Worm (Caenorhabditis elegans) whole organism, L1 larva: ENCODE measurements around the gene F29C4.4.

Source experiments
- C04F5.9 ChIP-seq: sonication (generic microtip); optimal IDR thresholded peaks from 2 replicates; lab custom pipeline; 2016; ENCODE audit warnings: missing genetic modification characterization, missing compliant biosample characterization
- F16B12.6 ChIP-seq: fragments of 150-350 bp; optimal IDR thresholded peaks from 2 replicates; lab custom pipeline; 2014; ENCODE audit warnings: missing biosample characterization, missing genetic modification characterization
- Y116A8C.19 ChIP-seq: sonication (generic microtip); optimal IDR thresholded peaks from 2 replicates; lab custom pipeline; 2016; ENCODE audit warnings: missing compliant biosample characterization, missing genetic modification characterization, borderline replicate concordance
- ama-1 ChIP-seq: fragments of 150-350 bp; optimal IDR thresholded peaks from 2 replicates; lab custom pipeline; 2014
- blmp-1 ChIP-seq: fragments of 150-350 bp; optimal IDR thresholded peaks from 2 replicates; lab custom pipeline; 2014; ENCODE audit warnings: missing biosample characterization, missing genetic modification characterization
- ceh-82 ChIP-seq, 3 experiments: fragments of 150-350 bp in 1 of 3; sonication (generic microtip) in 2 of 3; optimal IDR thresholded peaks; 2 replicates each; lab custom pipeline; 2014 to 2017; ENCODE audit warnings: missing biosample characterization in 3 of 3, missing genetic modification characterization in 3 of 3
- ceh-88 ChIP-seq: fragments of 200-800 bp; sonication (Bioruptor generic); IDR thresholded peaks from 2 replicates; pipeline ENCODE4 v1.3.6; 2022; ENCODE audit warnings: missing genetic modification characterization, missing compliant biosample characterization
- ceh-90 ChIP-seq: sonication (generic microtip); optimal IDR thresholded peaks from 2 replicates; lab custom pipeline; 2016; ENCODE audit warnings: missing genetic modification characterization, missing compliant biosample characterization
- ces-1 ChIP-seq: fragments of 150-350 bp; optimal IDR thresholded peaks from 2 replicates; lab custom pipeline; 2014; ENCODE audit warnings: missing biosample characterization, missing genetic modification reagents, missing genetic modification characterization
- dpl-1 ChIP-seq, 3 experiments: fragments of 150-350 bp in 2 of 3; sonication (generic microtip) in 1 of 3; optimal IDR thresholded peaks; 2 replicates each; lab custom pipeline; 2014 to 2017; ENCODE audit warnings: missing biosample characterization in 3 of 3, missing genetic modification characterization in 3 of 3, missing genetic modification reagents in 3 of 3
- efl-1 ChIP-seq, 4 experiments: fragments of 150-350 bp; optimal IDR thresholded peaks in 3 of 4; peaks in 1 of 4; 1 replicate in 1 of 4; 2 replicates in 3 of 4; lab custom pipeline; 2014; ENCODE audit warnings: missing biosample characterization in 2 of 4, missing genetic modification characterization in 2 of 4, missing genetic modification reagents in 2 of 4
- egl-13 ChIP-seq: sonication (generic microtip); optimal IDR thresholded peaks from 2 replicates; lab custom pipeline; 2016; ENCODE audit warnings: missing genotype, missing genetic modification reagents, missing genetic modification characterization, missing compliant biosample characterization
- elt-2 ChIP-seq: sonication (generic microtip); optimal IDR thresholded peaks from 2 replicates; lab custom pipeline; 2016; ENCODE audit warnings: missing genetic modification characterization, mild to moderate bottlenecking, inconsistent platforms, missing compliant biosample characterization, missing genetic modification reagents
- fkh-10 ChIP-seq: sonication (generic microtip); optimal IDR thresholded peaks from 2 replicates; lab custom pipeline; 2017; ENCODE audit warnings: missing biosample characterization, missing genetic modification reagents, missing genetic modification characterization
- fkh-4 ChIP-seq: sonication (generic microtip); optimal IDR thresholded peaks from 2 replicates; lab custom pipeline; 2016; ENCODE audit warnings: missing compliant biosample characterization, missing genetic modification characterization, borderline replicate concordance
- fos-1 ChIP-seq: fragments of 150-350 bp; optimal IDR thresholded peaks from 2 replicates; lab custom pipeline; 2014; ENCODE audit warnings: missing biosample characterization, missing genetic modification characterization
- hpl-2 ChIP-seq: fragments of 150-350 bp; optimal IDR thresholded peaks from 2 replicates; lab custom pipeline; 2014; ENCODE audit warnings: missing biosample characterization, missing genetic modification reagents, missing genetic modification characterization
- lin-14 ChIP-seq: fragments of 200-800 bp; sonication (Bioruptor generic); optimal IDR thresholded peaks from 2 replicates; lab custom pipeline; 2018; ENCODE audit warnings: mild to moderate bottlenecking, missing genetic modification characterization, moderate library complexity, missing compliant biosample characterization
- lin-15B ChIP-seq: fragments of 150-350 bp; sonication (generic microtip); optimal IDR thresholded peaks from 3 replicates; lab custom pipeline; 2014; ENCODE audit warnings: missing biosample characterization, missing genetic modification characterization
- lin-35 ChIP-seq, 2 experiments: fragments of 150-350 bp; optimal IDR thresholded peaks; 2 replicates each; lab custom pipeline; 2014; ENCODE audit warnings: missing biosample characterization in 2 of 2, missing genetic modification characterization in 2 of 2, missing genetic modification reagents in 2 of 2
- lin-39 ChIP-seq: fragments of 150-350 bp; optimal IDR thresholded peaks from 2 replicates; lab custom pipeline; 2014; ENCODE audit warnings: missing biosample characterization, missing genetic modification reagents, missing genetic modification characterization
- lir-3 ChIP-seq: sonication (generic microtip); optimal IDR thresholded peaks from 2 replicates; lab custom pipeline; 2016; ENCODE audit warnings: mild to moderate bottlenecking, missing genetic modification characterization, moderate library complexity, missing compliant biosample characterization; ENCODE audit not compliant: poor library complexity
- lsy-2 ChIP-seq, 2 experiments: fragments of 150-350 bp; optimal IDR thresholded peaks; 2 replicates each; lab custom pipeline; 2014; ENCODE audit warnings: missing biosample characterization in 2 of 2, missing genetic modification characterization in 2 of 2
- mab-9 ChIP-seq: fragments of 200-800 bp; sonication (Bioruptor generic); IDR thresholded peaks from 2 replicates; pipeline ENCODE4 v1.3.6; 2022; ENCODE audit warnings: missing genetic modification reagents, missing genetic modification characterization, missing compliant biosample characterization
- mep-1 ChIP-seq: fragments of 150-350 bp; optimal IDR thresholded peaks from 2 replicates; lab custom pipeline; 2014; ENCODE audit warnings: missing biosample characterization, missing genetic modification characterization
- nhr-20 ChIP-seq: sonication (generic microtip); optimal IDR thresholded peaks from 2 replicates; lab custom pipeline; 2016; ENCODE audit warnings: mild to moderate bottlenecking, missing genetic modification characterization, missing compliant biosample characterization
- nhr-28 ChIP-seq: fragments of 150-350 bp; optimal IDR thresholded peaks from 2 replicates; lab custom pipeline; 2014; ENCODE audit warnings: missing biosample characterization, missing genetic modification characterization
- nhr-77 ChIP-seq: fragments of 150-350 bp; optimal IDR thresholded peaks from 2 replicates; lab custom pipeline; 2014; ENCODE audit warnings: missing biosample characterization, missing genetic modification characterization
- pag-3 ChIP-seq: sonication (generic microtip); optimal IDR thresholded peaks from 2 replicates; lab custom pipeline; 2017; ENCODE audit warnings: missing genetic modification characterization, mild to moderate bottlenecking, missing compliant biosample characterization, antibody characterized with exemption, borderline replicate concordance; ENCODE audit not compliant: insufficient read depth
- pqm-1 ChIP-seq: sonication (generic microtip); optimal IDR thresholded peaks from 3 replicates; lab custom pipeline; 2017; ENCODE audit warnings: missing biosample characterization, missing genetic modification characterization
- rnt-1 ChIP-seq: sonication (generic microtip); optimal IDR thresholded peaks from 2 replicates; lab custom pipeline; 2016; ENCODE audit warnings: mild to moderate bottlenecking, missing genetic modification characterization, moderate library complexity, missing compliant biosample characterization
- sox-4 ChIP-seq: sonication (generic microtip); optimal IDR thresholded peaks from 2 replicates; lab custom pipeline; 2016; ENCODE audit warnings: missing genetic modification characterization, missing compliant biosample characterization
- swsn-7 ChIP-seq: sonication (generic microtip); optimal IDR thresholded peaks from 2 replicates; lab custom pipeline; 2016; ENCODE audit warnings: missing genetic modification characterization, missing compliant biosample characterization
- tbx-2 ChIP-seq: sonication (generic microtip); optimal IDR thresholded peaks from 2 replicates; lab custom pipeline; 2016; ENCODE audit warnings: missing genetic modification characterization, missing compliant biosample characterization
- unc-130 ChIP-seq: fragments of 150-350 bp; optimal IDR thresholded peaks from 2 replicates; lab custom pipeline; 2017; ENCODE audit warnings: missing biosample characterization, missing genetic modification characterization, inconsistent platforms
- zip-4 ChIP-seq: fragments of 200-800 bp; sonication (Bioruptor generic); optimal IDR thresholded peaks from 2 replicates; lab custom pipeline; 2018; ENCODE audit warnings: mild to moderate bottlenecking, missing genetic modification characterization, moderate library complexity, missing compliant biosample characterization
- ztf-11 ChIP-seq, 2 experiments: sonication (generic microtip); optimal IDR thresholded peaks; 2 replicates each; lab custom pipeline; 2016 to 2017; ENCODE audit warnings: missing genetic modification characterization in 2 of 2, missing biosample characterization in 1 of 2, missing compliant biosample characterization in 1 of 2

Gene F29C4.4

ce11 chrIV:118786-119185 is 7.3 kb downstream of the F29C4.4 start:
- TF ChIP-seq ces-1 (GFP tag; lab: Kevin White, UChicago) (no peak), ceh-88 (GFP tag; lab: Robert Waterston, UW) (no peak), efl-1 (optimal IDR thresholded peaks at IDR 0.05; lab: Kevin White, UChicago) (no peak), efl-1 (GFP tag; optimal IDR thresholded peaks at IDR 0.05 in 1 of 2; lab: Kevin White, UChicago) (no peak), lin-15B (tag; lab: Kevin White, UChicago) (no peak), fkh-4 (tag; lab: Kevin White, UChicago) (no peak), tbx-2 (tag; lab: Kevin White, UChicago) (no peak), C04F5.9 (no peak), Y116A8C.19 (tag; lab: Kevin White, UChicago) (no peak), ceh-82 (tag; optimal IDR thresholded peaks at IDR 0.05; lab: Kevin White, UChicago) (no peak), fos-1 (tag; lab: Kevin White, UChicago) (no peak), ceh-90 (no peak), sox-4 (tag; lab: Kevin White, UChicago) (no peak), rnt-1 (tag; lab: Kevin White, UChicago) (no peak), ama-1 (no peak), unc-130 (no peak), nhr-77 (no peak), lin-35 (GFP tag; optimal IDR thresholded peaks at IDR 0.05; lab: Kevin White, UChicago) (no peak), lsy-2 (tag; optimal IDR thresholded peaks at IDR 0.05; lab: Kevin White, UChicago) (no peak), blmp-1 (no peak)

- TF ChIP-seq ceh-90: no peak
- TF ChIP-seq egl-13 (tag; lab: Kevin White, UChicago): no peak
- no peak for TF ChIP-seq nhr-28
- TF ChIP-seq efl-1 (optimal IDR thresholded peaks at IDR 0.05; lab: Kevin White, UChicago): no peak
- TF ChIP-seq efl-1 (GFP tag; optimal IDR thresholded peaks at IDR 0.05 in 1 of 2; lab: Kevin White, UChicago): no peak
- TF ChIP-seq mep-1: no peak
- no peak for TF ChIP-seq lin-39 (tag; lab: Kevin White, UChicago)
- TF ChIP-seq ztf-11 (tag; optimal IDR thresholded peaks at IDR 0.05; lab: Kevin White, UChicago): no peak
- no peak for TF ChIP-seq pag-3 (tag; lab: Kevin White, UChicago)
- TF ChIP-seq lir-3 (tag; lab: Kevin White, UChicago): no peak
- no peak for TF ChIP-seq pqm-1 (tag; lab: Kevin White, UChicago)
- no peak for TF ChIP-seq ces-1 (GFP tag; lab: Kevin White, UChicago)
- no peak for TF ChIP-seq hpl-2 (GFP tag; lab: Kevin White, UChicago)
- no peak for TF ChIP-seq mab-9 (GFP tag; lab: Robert Waterston, UW)
Measured at ce11 chrIV:119792-120191, 8.3 kb downstream of the F29C4.4 start.

ce11 chrIV:121607-122006 is 10.1 kb downstream of the F29C4.4 start, which contains the start of gene tut-1:
TSS of gene tut-1 (minus strand) at chrIV:121707.
- TF ChIP-seq dpl-1 (GFP tag; optimal IDR thresholded peaks at IDR 0.05; lab: Kevin White, UChicago) (no peak), unc-130 (no peak), fkh-4 (tag; lab: Kevin White, UChicago) (no peak), elt-2 (tag; lab: Kevin White, UChicago) (no peak), lin-14 (GFP tag; lab: Kevin White, UChicago) (no peak), fkh-10 (no peak), rnt-1 (tag; lab: Kevin White, UChicago) (no peak), pqm-1 (tag; lab: Kevin White, UChicago) (no peak), ztf-11 (tag; optimal IDR thresholded peaks at IDR 0.05; lab: Kevin White, UChicago) (no peak), sox-4 (tag; lab: Kevin White, UChicago) (no peak), zip-4 (no peak), swsn-7 (tag; lab: Kevin White, UChicago) (no peak), nhr-20 (no peak), egl-13 (tag; lab: Kevin White, UChicago) (no peak), F16B12.6 (tag; lab: Kevin White, UChicago) (no peak)
